Fruit fly (Drosophila melanogaster) whole organism, embryonic: Measurements from ENCODE around the gene pyd.
A peak's percentile ranks its signal among the peaks of the same experiment; 100 is the strongest.

ENCODE experiments used
- Adf1 ChIP-seq: fragments of 200-800 bp; sonication (Bioruptor generic); IDR thresholded peaks from 2 replicates; pipeline ENCODE4 v1.3.6; 2022; ENCODE audit warnings: missing biosample characterization, missing genetic modification characterization
- B-H2 ChIP-seq: fragments of 200-800 bp; sonication (Bioruptor generic); optimal IDR thresholded peaks from 2 replicates; lab custom pipeline; 2018; ENCODE audit warnings: missing biosample characterization, mild to moderate bottlenecking, missing genetic modification characterization
- CG10543 ChIP-seq: fragments of 200-800 bp; sonication (Bioruptor generic); optimal IDR thresholded peaks from 3 replicates; lab custom pipeline; 2017; ENCODE audit warnings: missing biosample characterization, mild to moderate bottlenecking, missing genetic modification characterization, moderate library complexity
- CG11504 ChIP-seq: fragments of 200-800 bp; sonication (Bioruptor generic); optimal IDR thresholded peaks from 3 replicates; lab custom pipeline; 2019; ENCODE audit warnings: missing biosample characterization, mild to moderate bottlenecking, missing genetic modification characterization, moderate library complexity
- CG12299 ChIP-seq: fragments of 200-800 bp; sonication (Bioruptor generic); optimal IDR thresholded peaks from 2 replicates; lab custom pipeline; 2018; ENCODE audit warnings: missing biosample characterization, mild to moderate bottlenecking, missing genetic modification characterization
- CG12744 ChIP-seq: fragments of 200-800 bp; sonication (Bioruptor generic); optimal IDR thresholded peaks from 2 replicates; lab custom pipeline; 2016; ENCODE audit warnings: missing biosample characterization, missing genetic modification characterization
- CG12769 ChIP-seq: fragments of 200-800 bp; sonication (Bioruptor generic); optimal IDR thresholded peaks from 2 replicates; lab custom pipeline; 2019; ENCODE audit warnings: missing biosample characterization, mild to moderate bottlenecking, missing genetic modification characterization, moderate library complexity
- CG13123 ChIP-seq: fragments of 200-800 bp; sonication (Bioruptor generic); optimal IDR thresholded peaks from 2 replicates; lab custom pipeline; 2016; ENCODE audit warnings: missing biosample characterization, missing genetic modification characterization
- CG13287 ChIP-seq: fragments of 200-800 bp; sonication (Bioruptor generic); IDR thresholded peaks from 2 replicates; pipeline ENCODE4 v1.3.6; 2022; ENCODE audit warnings: missing biosample characterization, missing genetic modification characterization; ENCODE audit not compliant: partially characterized antibody
- CG14667 ChIP-seq: fragments of 200-800 bp; sonication (Bioruptor generic); IDR thresholded peaks from 2 replicates; pipeline ENCODE4 v1.3.6; 2022; ENCODE audit warnings: missing biosample characterization, missing genetic modification characterization
- CG14710 ChIP-seq: fragments of 200-800 bp; sonication (Bioruptor generic); optimal IDR thresholded peaks from 3 replicates; lab custom pipeline; 2019; ENCODE audit warnings: missing biosample characterization, mild to moderate bottlenecking, missing genetic modification characterization, moderate library complexity
- CG16815 ChIP-seq: fragments of 200-800 bp; sonication (Bioruptor generic); optimal IDR thresholded peaks from 3 replicates; lab custom pipeline; 2017; ENCODE audit warnings: missing biosample characterization, mild to moderate bottlenecking, missing genetic modification characterization
- CG16863 ChIP-seq: fragments of 200-800 bp; sonication (Bioruptor generic); optimal IDR thresholded peaks from 3 replicates; lab custom pipeline; 2016; ENCODE audit warnings: missing biosample characterization, missing genetic modification characterization
- CG17328 ChIP-seq: fragments of 200-800 bp; sonication (Bioruptor generic); IDR thresholded peaks from 2 replicates; pipeline ENCODE4 v1.3.6; 2022; ENCODE audit warnings: missing biosample characterization, missing genetic modification characterization
- CG17912 ChIP-seq: fragments of 200-800 bp; sonication (Bioruptor generic); optimal IDR thresholded peaks from 2 replicates; lab custom pipeline; 2018; ENCODE audit warnings: missing biosample characterization, mild to moderate bottlenecking, missing genetic modification characterization
- CG32532 ChIP-seq: fragments of 200-800 bp; sonication (Bioruptor generic); IDR thresholded peaks from 2 replicates; pipeline ENCODE4 v1.3.6; 2022; ENCODE audit warnings: missing biosample characterization, missing genetic modification characterization
- CG34422 ChIP-seq: fragments of 200-800 bp; sonication (Bioruptor generic); IDR thresholded peaks from 3 replicates; pipeline ENCODE4 v1.3.6; 2022; ENCODE audit warnings: missing biosample characterization, missing genetic modification characterization
- CG3847 ChIP-seq: fragments of 200-800 bp; sonication (Bioruptor generic); IDR thresholded peaks from 2 replicates; pipeline ENCODE4 v1.3.6; 2022; ENCODE audit warnings: missing biosample characterization, missing genetic modification characterization
- CG4360 ChIP-seq: fragments of 200-800 bp; sonication (Bioruptor generic); IDR thresholded peaks from 2 replicates; pipeline ENCODE4 v1.3.6; 2022; ENCODE audit warnings: missing biosample characterization, missing genetic modification characterization
- CG5953 ChIP-seq: fragments of 200-800 bp; sonication (Bioruptor generic); IDR thresholded peaks from 2 replicates; pipeline ENCODE4 v1.3.6; 2022; ENCODE audit warnings: missing biosample characterization, missing genetic modification characterization
- CG6813 ChIP-seq: fragments of 200-800 bp; sonication (Bioruptor generic); optimal IDR thresholded peaks from 2 replicates; lab custom pipeline; 2017; ENCODE audit warnings: missing biosample characterization, missing genetic modification characterization, mild to moderate bottlenecking, moderate library complexity, missing genetic modification reagents
- CG6854 ChIP-seq: fragments of 200-800 bp; sonication (Bioruptor generic); optimal IDR thresholded peaks from 3 replicates; lab custom pipeline; 2017; ENCODE audit warnings: missing biosample characterization, mild to moderate bottlenecking, missing genetic modification characterization
- CG8924 ChIP-seq: fragments of 200-800 bp; optimal IDR thresholded peaks from 3 replicates; lab custom pipeline; 2019; ENCODE audit warnings: missing biosample characterization, mild to moderate bottlenecking, missing genetic modification characterization, moderate library complexity
- CG9727 ChIP-seq: fragments of 200-800 bp; sonication (Bioruptor generic); optimal IDR thresholded peaks from 3 replicates; lab custom pipeline; 2017; ENCODE audit warnings: missing biosample characterization, mild to moderate bottlenecking, missing genetic modification characterization
- CG9932 ChIP-seq: fragments of 200-800 bp; sonication (Bioruptor generic); IDR thresholded peaks from 2 replicates; pipeline ENCODE4 v1.3.6; 2022; ENCODE audit warnings: missing biosample characterization, missing genetic modification characterization
- Dad ChIP-seq: fragments of 200-800 bp; sonication (Bioruptor generic); optimal IDR thresholded peaks from 3 replicates; lab custom pipeline; 2016; ENCODE audit warnings: missing biosample characterization, missing genetic modification characterization
- Dip2 ChIP-seq: fragments of 200-800 bp; sonication (Bioruptor generic); IDR thresholded peaks from 2 replicates; pipeline ENCODE4 v1.3.6; 2022; ENCODE audit warnings: missing biosample characterization, missing genetic modification characterization
- Drgx ChIP-seq: fragments of 200-800 bp; sonication (Bioruptor generic); IDR thresholded peaks from 2 replicates; pipeline ENCODE4 v1.3.6; 2022; ENCODE audit warnings: missing biosample characterization, missing genetic modification characterization
- E2f1 ChIP-seq: fragments of 200-800 bp; sonication (Bioruptor generic); IDR thresholded peaks from 2 replicates; pipeline ENCODE4 v1.3.6; 2022; ENCODE audit warnings: missing biosample characterization, missing genetic modification characterization
- E2f2 ChIP-seq: fragments of 200-800 bp; sonication (Bioruptor generic); IDR thresholded peaks from 2 replicates; pipeline ENCODE4 v1.3.6; 2022; ENCODE audit warnings: missing biosample characterization, missing genetic modification characterization
- HmgD ChIP-seq: fragments of 200-800 bp; sonication (Bioruptor generic); optimal IDR thresholded peaks from 3 replicates; lab custom pipeline; 2016; ENCODE audit warnings: missing biosample characterization, missing genetic modification characterization
- Mad ChIP-seq: fragments of 200-800 bp; sonication (Bioruptor generic); optimal IDR thresholded peaks from 2 replicates; lab custom pipeline; 2016; ENCODE audit warnings: missing biosample characterization, missing genetic modification characterization
- Oaz ChIP-seq: fragments of 200-800 bp; sonication (Bioruptor generic); IDR thresholded peaks from 2 replicates; pipeline ENCODE4 v1.3.6; 2022; ENCODE audit warnings: missing biosample characterization, missing genetic modification characterization
- Oli ChIP-seq: fragments of 200-800 bp; sonication (Bioruptor generic); optimal IDR thresholded peaks from 2 replicates; lab custom pipeline; 2018; ENCODE audit warnings: missing biosample characterization, mild to moderate bottlenecking, missing genetic modification characterization, moderate library complexity
- abd-A ChIP-seq: fragments of 200-800 bp; sonication (Bioruptor generic); optimal IDR thresholded peaks from 3 replicates; lab custom pipeline; 2019; ENCODE audit warnings: missing biosample characterization, mild to moderate bottlenecking, missing genetic modification characterization, moderate library complexity
- al ChIP-seq: fragments of 200-800 bp; sonication (Bioruptor generic); IDR thresholded peaks from 2 replicates; pipeline ENCODE4 v1.3.6; 2022; ENCODE audit warnings: missing biosample characterization, missing genetic modification characterization
- cato ChIP-seq: fragments of 200-800 bp; sonication (Bioruptor generic); optimal IDR thresholded peaks from 2 replicates; lab custom pipeline; 2016; ENCODE audit warnings: missing biosample characterization, missing genetic modification characterization, borderline replicate concordance
- chm ChIP-seq: fragments of 200-800 bp; sonication (Bioruptor generic); IDR thresholded peaks from 2 replicates; pipeline ENCODE4 v1.3.6; 2022; ENCODE audit warnings: missing biosample characterization, missing genetic modification characterization
- corto ChIP-seq: fragments of 200-800 bp; sonication (Bioruptor generic); optimal IDR thresholded peaks from 2 replicates; lab custom pipeline; 2016; ENCODE audit warnings: missing biosample characterization, mild to moderate bottlenecking, missing genetic modification characterization, moderate library complexity
- danr ChIP-seq: fragments of 200-800 bp; sonication (Bioruptor generic); IDR thresholded peaks from 2 replicates; pipeline ENCODE4 v1.3.6; 2022; ENCODE audit warnings: missing biosample characterization, missing genetic modification characterization
- kni ChIP-seq: fragments of 200-800 bp; sonication (Bioruptor generic); optimal IDR thresholded peaks from 3 replicates; lab custom pipeline; 2017; ENCODE audit warnings: mild to moderate bottlenecking, missing biosample characterization, missing genetic modification reagents, missing genetic modification characterization
- nerfin-1 ChIP-seq: fragments of 200-800 bp; sonication (Bioruptor generic); optimal IDR thresholded peaks from 3 replicates; lab custom pipeline; 2019; ENCODE audit warnings: missing biosample characterization, mild to moderate bottlenecking, missing genetic modification characterization, moderate library complexity
- nmo ChIP-seq: fragments of 200-800 bp; sonication (Bioruptor generic); optimal IDR thresholded peaks from 2 replicates; lab custom pipeline; 2018; ENCODE audit warnings: missing biosample characterization, mild to moderate bottlenecking, missing genetic modification characterization, moderate library complexity
- pnt ChIP-seq: fragments of 200-800 bp; sonication (Bioruptor generic); optimal IDR thresholded peaks from 3 replicates; lab custom pipeline; 2016; ENCODE audit warnings: missing biosample characterization, missing genetic modification characterization
- row ChIP-seq: fragments of 200-800 bp; sonication (Bioruptor generic); IDR thresholded peaks from 3 replicates; pipeline ENCODE4 v1.3.6; 2022; ENCODE audit warnings: missing biosample characterization, missing genetic modification characterization
- sens ChIP-seq: fragments of 200-800 bp; sonication (Bioruptor generic); peaks from one replicate; lab custom pipeline; 2016; ENCODE audit warnings: missing biosample characterization, missing genetic modification characterization
- sna ChIP-seq: fragments of 200-800 bp; sonication (Bioruptor generic); IDR thresholded peaks from 2 replicates; pipeline ENCODE4 v1.3.6; 2022; ENCODE audit warnings: missing biosample characterization, missing genetic modification characterization; ENCODE audit not compliant: partially characterized antibody
- ssp ChIP-seq: fragments of 200-800 bp; sonication (Bioruptor generic); IDR thresholded peaks from 2 replicates; pipeline ENCODE4 v1.3.6; 2022; ENCODE audit warnings: missing biosample characterization, missing genetic modification characterization
- usp ChIP-seq: fragments of >200 bp; optimal IDR thresholded peaks from 2 replicates; lab custom pipeline; 2017; ENCODE audit warnings: missing biosample characterization, missing genetic modification characterization
- vfl ChIP-seq: fragments of 200-800 bp; sonication (Bioruptor generic); optimal IDR thresholded peaks from 2 replicates; lab custom pipeline; 2016; ENCODE audit warnings: missing biosample characterization, missing genetic modification characterization
- vvl ChIP-seq: fragments of 200-800 bp; sonication (Bioruptor generic); IDR thresholded peaks from 2 replicates; pipeline ENCODE4 v1.3.6; 2022; ENCODE audit warnings: missing biosample characterization, missing genetic modification characterization
- zfh1 ChIP-seq: fragments of 200-800 bp; sonication (Bioruptor generic); IDR thresholded peaks from 3 replicates; pipeline ENCODE4 v1.3.6; 2022; ENCODE audit warnings: missing biosample characterization, missing genetic modification characterization

Gene pyd

DNA sequence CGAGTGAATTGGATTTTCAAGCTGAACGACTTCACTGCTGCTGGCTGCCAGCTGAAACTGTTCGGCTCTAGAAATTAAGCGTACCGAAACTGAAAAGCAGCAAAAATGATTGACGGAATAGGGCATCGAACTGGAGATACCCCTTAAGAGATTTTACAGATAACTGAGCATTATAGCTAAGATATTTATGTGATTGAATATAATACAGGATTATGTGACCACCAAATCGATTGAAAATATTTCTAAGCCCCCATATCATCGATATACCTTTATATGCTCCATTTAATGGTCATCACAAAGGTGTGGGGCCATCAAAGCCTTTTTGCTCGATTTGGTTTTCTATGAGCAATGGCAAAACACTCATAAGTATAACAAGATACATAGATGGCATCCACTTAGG lies 146.9 kb downstream of the pyd start (continued):
- TF ChIP-seq CG8924 (tag; lab: Kevin White, UChicago), result no peak
- peak; percentile 23 for TF ChIP-seq Dad (GFP tag; lab: Kevin White, UChicago)
- peak; percentile 84 for TF ChIP-seq sens
- TF ChIP-seq usp (GFP tag; lab: Kevin White, UChicago), result no peak
- TF ChIP-seq cato (GFP tag; lab: Kevin White, UChicago), result no peak
- no peak for TF ChIP-seq CG11504 (tag; lab: Kevin White, UChicago)
- no peak for TF ChIP-seq kni (GFP tag; lab: Kevin White, UChicago)
- TF ChIP-seq B-H2 (GFP tag; lab: Kevin White, UChicago), result no peak
- no peak for TF ChIP-seq nerfin-1 (tag; lab: Kevin White, UChicago)
- TF ChIP-seq vfl (GFP tag; lab: Kevin White, UChicago), result no peak
- TF ChIP-seq CG12769, result no peak
- no peak for TF ChIP-seq CG12744
- no peak for TF ChIP-seq HmgD (GFP tag; lab: Kevin White, UChicago)
- TF ChIP-seq CG14667 (GFP tag; lab: Robert Waterston, UW), result peak; percentile 28; the same call in 1 of the 2 replicates
- peak; percentile 80 for TF ChIP-seq CG32532 (GFP tag; lab: Robert Waterston, UW)
- TF ChIP-seq abd-A (tag; lab: Kevin White, UChicago), result no peak
- peak; percentile 80 for TF ChIP-seq vvl (GFP tag; lab: Robert Waterston, UW)
- TF ChIP-seq E2f2, result peak; percentile 31; the same call in 1 of the 2 replicates
- TF ChIP-seq danr (GFP tag; lab: Robert Waterston, UW), result no peak
- no peak for TF ChIP-seq sna
- no peak for TF ChIP-seq CG10543 (GFP tag; lab: Kevin White, UChicago)
- TF ChIP-seq CG14710 (tag; lab: Kevin White, UChicago), result no peak
- TF ChIP-seq Oaz, result peak; percentile 42; the same call in 1 of the 2 replicates
- no peak for TF ChIP-seq Dip2
- TF ChIP-seq CG3847 (GFP tag; lab: Robert Waterston, UW), result peak; percentile 39; the same call in 1 of the 2 replicates
- TF ChIP-seq CG4360, result no peak
- TF ChIP-seq CG13123, result no peak
- peak; percentile 44; the same call in 1 of the 2 replicates for TF ChIP-seq CG17328 (GFP tag; lab: Robert Waterston, UW)
- peak; percentile 62; the same call in 1 of the 2 replicates for TF ChIP-seq chm (GFP tag; lab: Robert Waterston, UW)
- peak; percentile 38 for TF ChIP-seq CG9727
- TF ChIP-seq zfh1 (GFP tag; lab: Robert Waterston, UW), result peak; percentile 63; the same call in 2 of the 3 replicates
- peak; percentile 53 for TF ChIP-seq pnt
- peak; percentile 35; the same call in 1 of the 2 replicates for TF ChIP-seq al (GFP tag; lab: Robert Waterston, UW)
- peak; percentile 25 for TF ChIP-seq CG16863
- no peak for TF ChIP-seq CG13287
- no peak for TF ChIP-seq corto (GFP tag; lab: Kevin White, UChicago)
- TF ChIP-seq CG16815 (GFP tag; lab: Kevin White, UChicago), result peak; percentile 38
- no peak for TF ChIP-seq CG6854 (GFP tag; lab: Kevin White, UChicago)
- TF ChIP-seq Adf1, result no peak
- TF ChIP-seq ssp (GFP tag; lab: Robert Waterston, UW), result no peak
- TF ChIP-seq Drgx (GFP tag; lab: Robert Waterston, UW), result peak; percentile 76
- peak; percentile 69 for TF ChIP-seq CG9932
- TF ChIP-seq CG17912 (GFP tag; lab: Kevin White, UChicago), result no peak
- peak; percentile 17 for TF ChIP-seq CG6813
- no peak for TF ChIP-seq CG12299 (tag; lab: Kevin White, UChicago)
- TF ChIP-seq row (GFP tag; lab: Robert Waterston, UW), result peak; percentile 78
- peak; percentile 59 for TF ChIP-seq Oli (tag; lab: Kevin White, UChicago)
- peak; percentile 22 for TF ChIP-seq nmo (GFP tag; lab: Kevin White, UChicago)
- TF ChIP-seq E2f1, result peak; percentile 55; the same call in 1 of the 2 replicates
- peak; percentile 62; the same call in 2 of the 3 replicates for TF ChIP-seq CG34422 (GFP tag; lab: Robert Waterston, UW)
- no peak for TF ChIP-seq CG5953
- no peak for TF ChIP-seq Mad (GFP tag; lab: Kevin White, UChicago)
